Worm (Caenorhabditis elegans): ENCODE measurements around the gene degl-2.
"Not testable (repeated sequence)": the region's sequence is repeated elsewhere in the genome, so short reads cannot be mapped to it uniquely, and the experiment has no call there.

Gene degl-2

DNA sequence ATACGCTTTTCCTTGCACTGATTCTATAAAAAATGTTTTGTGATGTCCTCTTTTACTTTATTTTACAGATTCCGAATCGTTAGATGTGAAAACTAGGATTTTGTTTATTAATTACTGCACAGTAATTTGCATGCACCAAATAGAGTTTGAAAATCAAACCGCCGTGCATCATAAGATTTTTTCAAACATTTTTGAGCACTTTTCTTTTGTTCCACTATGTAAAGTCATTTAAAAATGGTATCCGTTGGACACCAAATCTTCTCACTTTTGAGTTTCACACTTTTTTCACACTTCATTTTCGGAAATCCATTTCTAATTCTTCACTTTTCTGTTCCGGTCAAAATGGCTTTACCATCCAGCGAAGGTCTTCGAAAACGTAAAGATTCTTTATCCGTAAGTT is at the start of gene degl-2:
TSS of gene degl-2 (plus strand) at position 301 of the 400 bp plus-strand sequence.
- TF ChIP-seq nhr-76 (tag; optimal IDR thresholded peaks at IDR 0.05) (no peak), ceh-8 (GFP tag; optimal IDR thresholded peaks at IDR 0.05) (no peak), aly-2 (tag; optimal IDR thresholded peaks at IDR 0.05) (no peak), sup-37 (GFP tag; optimal IDR thresholded peaks at IDR 0.05) (no peak), elt-2 (tag; optimal IDR thresholded peaks at IDR 0.05) (no peak), sptf-1 (tag; optimal IDR thresholded peaks at IDR 0.05) (no peak), nhr-12 (tag; optimal IDR thresholded peaks at IDR 0.05) (no peak), lsy-2 (tag; optimal IDR thresholded peaks at IDR 0.05) (no peak), mdl-1 (tag; optimal IDR thresholded peaks at IDR 0.05) (no peak), ama-1 (optimal IDR thresholded peaks at IDR 0.05) (no peak), fkh-8 (tag; optimal IDR thresholded peaks at IDR 0.05) (no peak), zip-4 (GFP tag; optimal IDR thresholded peaks at IDR 0.05) (no peak)

- TF ChIP-seq efl-1 (optimal IDR thresholded peaks at IDR 0.05); efl-1 (GFP tag; optimal IDR thresholded peaks at IDR 0.05 in 1 of 2); hlh-17 (GFP tag; optimal IDR thresholded peaks at IDR 0.05; ENCODE audit: borderline replicate concordance); mdl-1 (tag; optimal IDR thresholded peaks at IDR 0.05): not testable (repeated sequence)
Measured at ce11 chrIV:9595779-9596406, 47.4 kb upstream of the degl-2 start, which contains the start of the genes F27C8.3 and F27C8.2. Gene F27C8.3, minus strand, starts transcription at chrIV:9595879. Gene F27C8.2, plus strand, starts transcription at chrIV:9596356.

- TF ChIP-seq ztf-11 (tag; optimal IDR thresholded peaks at IDR 0.05) (no peak), nhr-11 (tag; optimal IDR thresholded peaks at IDR 0.05) (no peak), sox-4 (tag; optimal IDR thresholded peaks at IDR 0.05) (no peak), snpc-4 (tag; optimal IDR thresholded peaks at IDR 0.05) (no peak), efl-1 (optimal IDR thresholded peaks at IDR 0.05) (no peak), efl-1 (GFP tag; optimal IDR thresholded peaks at IDR 0.05 in 1 of 2) (peak in 1 of 2 experiments; percentile 18), elt-3 (tag; optimal IDR thresholded peaks at IDR 0.05) (no peak), nhr-12 (tag; optimal IDR thresholded peaks at IDR 0.05) (no peak)
Measured at ce11 chrIV:9601595-9601994, 41.7 kb upstream of the degl-2 start, which contains the start of gene aat-1. Gene aat-1, minus strand, starts transcription at chrIV:9601695.

DNA sequence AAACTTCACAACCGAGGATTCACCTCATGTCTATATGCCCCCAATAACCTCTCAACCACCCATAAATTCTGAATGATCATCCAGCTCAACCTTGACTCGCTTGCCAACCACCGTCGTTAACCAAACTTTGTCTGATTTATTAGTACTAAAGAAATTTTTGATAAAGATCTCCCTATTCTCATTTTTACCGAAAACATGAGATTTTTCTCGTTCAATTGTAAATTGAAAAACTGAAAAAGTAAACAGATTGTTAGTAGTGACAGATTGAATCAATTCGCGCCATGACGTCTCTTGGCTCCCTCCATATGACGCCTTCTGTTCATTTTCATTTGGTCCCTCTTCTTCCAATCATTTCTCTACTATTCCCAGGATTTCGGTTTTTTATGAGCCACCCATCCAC is 35.3 kb upstream of the degl-2 start:
- TF ChIP-seq swsn-7 (tag; optimal IDR thresholded peaks at IDR 0.05) (no peak), unc-30 (tag; optimal IDR thresholded peaks at IDR 0.05) (no peak), hpl-2 (GFP tag; optimal IDR thresholded peaks at IDR 0.05) (no peak), snpc-4 (tag; optimal IDR thresholded peaks at IDR 0.05) (no peak), lin-35 (GFP tag; optimal IDR thresholded peaks at IDR 0.05) (no peak), ceh-82 (tag; optimal IDR thresholded peaks at IDR 0.05) (no peak), vab-15 (tag; optimal IDR thresholded peaks at IDR 0.05) (no peak), ces-1 (GFP tag; optimal IDR thresholded peaks at IDR 0.05) (no peak), pag-3 (tag; optimal IDR thresholded peaks at IDR 0.05; ENCODE audit: borderline replicate concordance, insufficient read depth) (no peak), mdl-1 (tag; optimal IDR thresholded peaks at IDR 0.05) (no peak)

DNA sequence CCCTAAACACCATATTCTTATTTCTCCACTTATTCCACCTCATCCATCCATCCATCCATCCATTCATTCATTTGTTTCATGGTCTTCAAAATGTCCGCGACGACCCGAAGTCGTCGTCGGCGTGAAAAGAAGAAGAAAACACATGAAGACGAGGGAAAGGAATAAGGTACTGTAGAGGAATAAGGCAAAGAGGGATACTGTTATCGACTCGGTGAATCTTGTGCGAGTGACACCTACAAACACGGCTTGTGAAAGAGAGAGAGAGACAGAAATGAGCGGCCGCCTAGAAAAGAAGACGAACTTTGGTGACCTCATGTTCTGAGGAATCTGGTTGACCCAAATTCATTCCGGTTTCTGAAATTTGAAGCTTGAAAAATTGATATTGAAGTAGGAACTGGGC is 34.2 kb upstream of the degl-2 start:
- TF ChIP-seq blmp-1 (tag; optimal IDR thresholded peaks at IDR 0.05), result peak; percentile 45
- no peak for TF ChIP-seq jun-1 (tag; optimal IDR thresholded peaks at IDR 0.05)
- TF ChIP-seq nhr-85 (tag), result peak; percentile 62
- TF ChIP-seq xbp-1 (tag; optimal IDR thresholded peaks at IDR 0.05), result no peak
- no peak for TF ChIP-seq pax-3 (tag; optimal IDR thresholded peaks at IDR 0.05)
